Worm (Caenorhabditis elegans): ENCODE measurements around the gene odr-10.
"Not testable (repeated sequence)": the region's sequence is repeated elsewhere in the genome, so short reads cannot be mapped to it uniquely, and the experiment has no call there.

The odr-10 gene

ce11 chrX:6865839-6866238 is at the start of gene odr-10:
Gene odr-10 (minus strand): TSS chrX:6865939.
- TF ChIP-seq unc-62 (GFP tag; optimal IDR thresholded peaks at IDR 0.05) = no peak

- TF ChIP-seq unc-62 (GFP tag; optimal IDR thresholded peaks at IDR 0.05) = no peak
Measured at ce11 chrX:6915279-6915678, 49.5 kb upstream of the odr-10 start.

ce11 chrX:6913989-6914388 is 48.2 kb upstream of the odr-10 start, which contains the start of gene nhx-4:
Gene nhx-4 (plus strand): TSS chrX:6914289.
- TF ChIP-seq unc-62 (GFP tag; optimal IDR thresholded peaks at IDR 0.05) = no peak

- no peak for TF ChIP-seq unc-62 (GFP tag; optimal IDR thresholded peaks at IDR 0.05)
Measured at ce11 chrX:6905581-6905980, 39.8 kb upstream of the odr-10 start.

- no peak for TF ChIP-seq unc-62 (GFP tag; optimal IDR thresholded peaks at IDR 0.05)
Measured at ce11 chrX:6904064-6904771, 38.5 kb upstream of the odr-10 start, which contains the start of gene sid-5. Gene sid-5 (plus strand): TSS chrX:6904721.

- no peak for TF ChIP-seq unc-62 (GFP tag; optimal IDR thresholded peaks at IDR 0.05)
Measured at ce11 chrX:6902958-6903357, 37.2 kb upstream of the odr-10 start.

- TF ChIP-seq unc-62 (GFP tag; optimal IDR thresholded peaks at IDR 0.05) = no peak
Measured at ce11 chrX:6901078-6901477, 35.3 kb upstream of the odr-10 start, which contains the start of gene pes-23. Gene pes-23 (plus strand): TSS chrX:6901378.

ce11 chrX:6899848-6900247 is 34.1 kb upstream of the odr-10 start, which contains the start of gene F14B8.4:
Gene F14B8.4 (minus strand): TSS chrX:6899948.
- no peak for TF ChIP-seq unc-62 (GFP tag; optimal IDR thresholded peaks at IDR 0.05)

DNA sequence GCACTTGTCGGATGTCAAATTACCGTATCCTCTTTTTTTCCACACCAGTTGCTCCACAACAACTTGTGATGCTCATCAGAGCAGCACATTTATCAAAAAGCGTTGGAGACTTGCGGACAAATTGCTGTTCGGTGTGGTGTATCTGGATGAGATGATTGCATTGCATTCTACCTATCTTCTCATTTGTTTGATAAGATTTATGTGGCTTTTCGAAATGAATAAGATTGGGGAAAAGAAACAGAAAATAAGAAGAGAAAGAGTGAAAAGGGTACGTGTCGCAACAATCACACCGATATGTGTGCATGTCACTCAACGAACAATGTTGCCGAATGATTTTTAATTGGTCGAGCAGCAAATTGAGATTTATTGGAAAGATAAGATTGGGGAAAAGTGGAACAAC is 28.4 kb upstream of the odr-10 start:
- no peak for TF ChIP-seq unc-62 (GFP tag; optimal IDR thresholded peaks at IDR 0.05)

- TF ChIP-seq unc-62 (GFP tag; optimal IDR thresholded peaks at IDR 0.05) = no peak
Measured at ce11 chrX:6893074-6893473, 27.3 kb upstream of the odr-10 start.

ce11 chrX:6889374-6889773 is 23.6 kb upstream of the odr-10 start, which contains the start of gene unc-6:
Gene unc-6 (plus strand): TSS chrX:6889674.
- no peak for TF ChIP-seq unc-62 (GFP tag; optimal IDR thresholded peaks at IDR 0.05)

ce11 chrX:6888208-6888607 is 22.5 kb upstream of the odr-10 start:
- no peak for TF ChIP-seq unc-62 (GFP tag; optimal IDR thresholded peaks at IDR 0.05)

- no peak for TF ChIP-seq unc-62 (GFP tag; optimal IDR thresholded peaks at IDR 0.05)
Measured at ce11 chrX:6885227-6885853, 19.6 kb upstream of the odr-10 start, which contains the start of gene F41C6.7. Gene F41C6.7 (minus strand): TSS chrX:6885277.

ce11 chrX:6884439-6884838 is 18.7 kb upstream of the odr-10 start:
- no peak for TF ChIP-seq unc-62 (GFP tag; optimal IDR thresholded peaks at IDR 0.05)

- TF ChIP-seq unc-62 (GFP tag; optimal IDR thresholded peaks at IDR 0.05) = not testable (repeated sequence)
Measured at ce11 chrX:6881795-6882194, 16.1 kb upstream of the odr-10 start, which contains the start of gene F41C6.6. Gene F41C6.6 (minus strand): TSS chrX:6881895.

- no peak for TF ChIP-seq unc-62 (GFP tag; optimal IDR thresholded peaks at IDR 0.05)
Measured at ce11 chrX:6877436-6877835, 11.7 kb upstream of the odr-10 start, which contains the start of gene col-173. Gene col-173 (minus strand): TSS chrX:6877536.

DNA sequence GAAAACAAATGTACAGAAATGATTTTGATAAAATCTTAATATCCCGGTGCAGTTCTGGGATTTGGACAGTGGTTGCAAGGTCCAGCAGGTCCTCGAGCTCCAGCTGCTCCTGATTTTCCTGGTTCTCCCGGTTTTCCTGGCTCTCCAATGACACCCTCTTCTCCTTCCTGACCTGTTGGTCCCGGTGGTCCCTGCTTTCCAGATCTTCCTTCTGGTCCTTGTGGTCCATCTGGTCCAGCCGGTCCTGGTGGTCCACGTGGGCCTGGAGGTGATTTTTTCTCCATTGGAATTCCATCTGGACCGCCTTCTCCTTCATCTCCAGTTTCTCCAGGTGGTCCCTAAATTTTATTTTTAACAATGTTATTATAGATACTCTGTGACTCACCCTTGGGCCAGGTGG is 9.5 kb upstream of the odr-10 start:
- no peak for TF ChIP-seq unc-62 (GFP tag; optimal IDR thresholded peaks at IDR 0.05)
